Worm (Caenorhabditis elegans): ENCODE results near the gene npr-16.
A peak's percentile ranks its signal among the peaks of the same experiment; 100 is the strongest.

npr-16 gene

DNA sequence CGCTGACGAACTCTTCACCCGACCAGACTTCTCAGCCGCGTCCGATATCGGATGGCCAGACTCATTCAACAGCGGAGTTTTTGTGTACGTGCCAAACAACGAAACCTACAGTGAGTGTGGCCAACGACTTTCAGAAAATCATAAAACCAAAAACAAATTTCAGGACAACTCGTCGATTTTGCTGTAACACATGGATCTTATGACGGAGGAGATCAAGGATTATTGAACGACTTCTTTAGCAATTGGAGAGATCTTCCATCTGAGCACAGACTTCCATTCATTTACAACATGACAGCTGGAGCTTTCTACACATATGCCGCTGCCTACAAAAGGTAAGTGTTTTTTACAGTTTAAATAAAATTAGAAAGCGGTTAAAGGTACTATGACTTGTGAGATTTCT is 19.5 kb downstream of the npr-16 start:
- no peak for TF ChIP-seq Y67H2A.10 (GFP tag; conservative IDR thresholded peaks at IDR 0.05)
- TF ChIP-seq madf-8 (GFP tag; conservative IDR thresholded peaks at IDR 0.05) = no peak
- no peak for TF ChIP-seq lsl-1 (GFP tag; optimal IDR thresholded peaks at IDR 0.05)
- TF ChIP-seq Y56A3A.18 (GFP tag; IDR thresholded peaks at IDR 0.05) = no peak
- TF ChIP-seq efl-1 (GFP tag; optimal IDR thresholded peaks at IDR 0.05) = no peak
- TF ChIP-seq dpl-1 (GFP tag; optimal IDR thresholded peaks at IDR 0.05) = no peak
- no peak for TF ChIP-seq gei-17 (GFP tag; optimal IDR thresholded peaks at IDR 0.05)
- TF ChIP-seq let-607 (tag; optimal IDR thresholded peaks at IDR 0.05) = no peak
- no peak for TF ChIP-seq ceh-58 (GFP tag; IDR thresholded peaks at IDR 0.05)
- TF ChIP-seq D2030.7 (GFP tag; IDR thresholded peaks at IDR 0.05) = no peak
- TF ChIP-seq F23B12.7 (tag; optimal IDR thresholded peaks at IDR 0.05; ENCODE audit: insufficient read depth) = no peak

DNA sequence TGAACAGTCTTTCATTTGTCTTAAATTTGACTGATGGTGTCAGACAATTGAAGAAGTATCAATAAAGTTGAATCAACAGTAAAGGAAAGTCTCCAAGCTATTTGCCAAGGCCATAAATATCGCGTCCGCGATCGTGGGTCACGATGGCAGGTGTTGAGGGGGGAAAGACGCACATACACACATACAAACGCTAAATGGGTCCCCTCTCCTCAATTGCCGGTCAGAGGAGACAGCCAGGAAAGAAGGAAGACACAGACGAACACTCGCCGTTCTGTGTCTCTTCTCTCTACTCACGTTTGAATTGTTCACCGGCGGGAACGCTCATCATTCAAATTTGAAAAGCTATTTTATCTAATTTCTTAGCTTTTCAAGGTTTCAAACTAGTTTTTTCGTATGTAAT is 22.3 kb downstream of the npr-16 start:
- TF ChIP-seq dox-1 (GFP tag; IDR thresholded peaks at IDR 0.05) (peak; percentile 42; the same call in 1 of the 2 replicates), bed-2 (GFP tag; IDR thresholded peaks at IDR 0.05) (0 out of 2 replicates have a peak, but pooled peaks have one; percentile 15), cebp-2 (GFP tag; IDR thresholded peaks at IDR 0.05) (no peak), hmg-1.2 (GFP tag; IDR thresholded peaks at IDR 0.05) (peak; percentile 34; the same call in 1 of the 2 replicates), cebp-1 (GFP tag; IDR thresholded peaks at IDR 0.05) (no peak), cebp-1 (tag; optimal IDR thresholded peaks at IDR 0.05) (peak; percentile 60), ceh-27 (GFP tag; optimal IDR thresholded peaks at IDR 0.05) (peak; percentile 53), ceh-40 (GFP tag; IDR thresholded peaks at IDR 0.05) (0 out of 2 replicates have a peak, but pooled peaks have one; percentile 18), ztf-26 (tag; optimal IDR thresholded peaks at IDR 0.05) (peak; percentile 65), dpff-1 (tag; optimal IDR thresholded peaks at IDR 0.05) (no peak), nhr-80 (tag; optimal IDR thresholded peaks at IDR 0.05) (no peak)

DNA sequence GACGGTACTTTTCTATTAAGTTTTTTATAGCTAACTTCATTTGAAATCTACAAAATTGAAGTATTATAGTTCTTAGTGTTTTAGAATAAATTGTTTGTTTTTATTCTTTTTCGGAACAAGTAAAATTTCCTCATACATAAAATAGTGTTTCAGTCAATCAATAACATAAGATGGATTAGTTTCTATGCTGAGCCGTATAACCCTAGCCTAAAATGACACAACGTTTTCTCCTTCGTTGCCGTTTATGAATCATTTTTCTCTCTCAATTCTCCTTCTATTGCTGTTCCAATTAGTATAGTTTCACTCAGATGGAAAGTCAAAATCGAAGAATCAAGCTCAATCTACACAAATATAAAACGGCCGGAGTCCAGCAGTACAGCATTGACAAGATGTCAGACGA is 23.6 kb downstream of the npr-16 start, which contains the start of gene rgs-7:
rgs-7 (plus strand) TSS at position 301 of the 400 bp plus-strand sequence.
- TF ChIP-seq ceh-91 (GFP tag; IDR thresholded peaks at IDR 0.05) = no peak
- no peak for TF ChIP-seq athp-1 (tag; optimal IDR thresholded peaks at IDR 0.05)
- TF ChIP-seq C17E4.6 (GFP tag; IDR thresholded peaks at IDR 0.05) = no peak
- no peak for TF ChIP-seq nhr-27 (tag; optimal IDR thresholded peaks at IDR 0.05)
- TF ChIP-seq ztf-26 (tag; optimal IDR thresholded peaks at IDR 0.05) = no peak
- TF ChIP-seq F33H1.4 (GFP tag; IDR thresholded peaks at IDR 0.05) = no peak
- TF ChIP-seq ztf-22 (GFP tag; optimal IDR thresholded peaks at IDR 0.05) = no peak
- no peak for TF ChIP-seq F23B12.7 (tag; optimal IDR thresholded peaks at IDR 0.05; ENCODE audit: insufficient read depth)
- TF ChIP-seq let-526 (GFP tag; IDR thresholded peaks at IDR 0.05) = no peak
- TF ChIP-seq K12H6.12 (tag; optimal IDR thresholded peaks at IDR 0.05) = no peak
- TF ChIP-seq nhr-179 (tag; optimal IDR thresholded peaks at IDR 0.05) = no peak
- TF ChIP-seq bed-2 (GFP tag; IDR thresholded peaks at IDR 0.05) = no peak
- no peak for TF ChIP-seq mel-28 (tag; optimal IDR thresholded peaks at IDR 0.05; ENCODE audit: borderline replicate concordance)
- TF ChIP-seq ztf-18 (tag; optimal IDR thresholded peaks at IDR 0.05) = no peak

DNA sequence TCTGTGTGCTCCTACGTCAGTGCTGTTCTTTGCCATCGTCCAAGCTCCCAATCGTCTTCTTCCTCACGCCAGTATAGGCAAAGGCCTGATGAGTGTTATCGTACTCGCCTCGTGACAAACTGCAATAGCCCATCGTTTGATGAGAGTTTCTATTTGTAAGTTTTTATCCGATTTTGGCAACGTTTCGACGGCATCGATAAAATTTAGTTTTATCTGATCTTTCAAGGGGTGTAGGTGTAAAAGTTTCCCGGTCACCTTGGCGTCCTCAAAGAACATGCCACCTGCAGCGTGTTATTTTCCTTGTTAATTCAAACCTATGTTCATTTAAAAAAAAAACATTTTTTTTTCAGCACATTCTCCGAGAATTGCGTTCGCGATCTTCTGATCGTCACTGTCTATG is 28.5 kb downstream of the npr-16 start:
- TF ChIP-seq C17E4.6 (GFP tag; IDR thresholded peaks at IDR 0.05) (no peak), snpc-3.4 (tag; optimal IDR thresholded peaks at IDR 0.05) (no peak), aptf-2 (GFP tag; conservative IDR thresholded peaks at IDR 0.05) (no peak), hsf-1 (GFP tag; IDR thresholded peaks at IDR 0.05) (no peak), ekl-4 (GFP tag; IDR thresholded peaks at IDR 0.05) (no peak), K11D2.4 (GFP tag; IDR thresholded peaks at IDR 0.05) (no peak), nhr-120 (GFP tag; IDR thresholded peaks at IDR 0.05) (no peak), ztf-22 (GFP tag; optimal IDR thresholded peaks at IDR 0.05) (no peak), attf-3 (GFP tag; conservative IDR thresholded peaks at IDR 0.05) (no peak), C06A6.2 (GFP tag; conservative IDR thresholded peaks at IDR 0.05) (no peak)

All from whole organism, young adult.